Worm (Caenorhabditis elegans): ENCODE measurements around the gene F10E9.2.

DNA sequence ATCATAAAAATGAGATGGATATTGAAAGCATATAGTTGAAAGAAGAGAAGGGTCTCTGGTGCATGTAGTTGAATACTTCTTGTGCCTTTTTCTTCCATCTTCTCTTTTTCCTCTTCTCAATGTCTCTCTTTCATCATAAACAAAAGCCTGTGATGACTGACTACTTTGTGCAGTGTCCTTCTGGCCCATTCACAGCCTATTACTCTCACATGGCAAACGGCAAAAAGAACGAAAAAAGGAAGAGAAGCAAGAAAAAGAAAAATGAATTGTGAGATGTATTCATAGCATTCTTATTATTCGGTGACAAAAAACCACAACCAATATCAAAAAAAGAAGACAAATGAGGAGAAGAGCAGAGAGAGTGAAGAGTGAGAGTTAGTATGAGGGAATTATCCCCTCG, 8.7 kb downstream of the F10E9.2 start:
- TF ChIP-seq die-1 (tag; optimal IDR thresholded peaks at IDR 0.05) (no peak), dpff-1 (tag; optimal IDR thresholded peaks at IDR 0.05) (no peak), F37B4.10 (GFP tag; IDR thresholded peaks at IDR 0.05) (no peak), madf-3 (GFP tag; IDR thresholded peaks at IDR 0.05) (no peak), ama-1 (optimal IDR thresholded peaks at IDR 0.05) (no peak), ama-1 (GFP tag; optimal IDR thresholded peaks at IDR 0.05) (no peak), ekl-4 (GFP tag; IDR thresholded peaks at IDR 0.05) (no peak), atf-7 (tag; optimal IDR thresholded peaks at IDR 0.05) (no peak), somi-1 (GFP tag; optimal IDR thresholded peaks at IDR 0.05) (no peak)
